Fruit fly (Drosophila melanogaster) whole organism, embryonic: ENCODE results near the gene CG9184.
A peak's percentile ranks its signal among the peaks of the same experiment; 100 is the strongest.

Experiments
- CG12659 ChIP-seq: fragments of 200-800 bp; sonication (Bioruptor generic); optimal IDR thresholded peaks from 3 replicates; lab custom pipeline; 2017; ENCODE audit warnings: mild to moderate bottlenecking, missing biosample characterization, missing genetic modification reagents, missing genetic modification characterization
- ranshi ChIP-seq: fragments of 200-800 bp; sonication (Bioruptor generic); IDR thresholded peaks from 2 replicates; pipeline ENCODE4 v1.3.6; 2022; ENCODE audit warnings: missing biosample characterization, missing genetic modification characterization

Gene CG9184

dm6 chr3L:1275767-1276166 is 46.8 kb downstream of the CG9184 start, which contains the start of gene CG32333 (continued):
- TF ChIP-seq ranshi (GFP tag; lab: Robert Waterston, UW) (peak; percentile 34; the same call in 1 of the 2 replicates), CG12659 (GFP tag; lab: Kevin White, UChicago) (no peak)
